Worm (Caenorhabditis elegans) whole organism, L4/young adult: ENCODE data around the gene tag-124.
A peak's percentile ranks its signal among the peaks of the same experiment; 100 is the strongest.

ENCODE experiments used
- W03F9.2 ChIP-seq: fragments of 150-350 bp; optimal IDR thresholded peaks from 2 replicates; lab custom pipeline; 2014; ENCODE audit warnings: missing biosample characterization, missing genetic modification characterization
- dao-5 ChIP-seq: sonication (generic microtip); optimal IDR thresholded peaks from 2 replicates; lab custom pipeline; 2016; ENCODE audit warnings: missing genotype, missing genetic modification characterization, moderate library complexity, missing compliant biosample characterization
- him-1 ChIP-seq: sonication (generic microtip); optimal IDR thresholded peaks from 2 replicates; lab custom pipeline; 2016; ENCODE audit warnings: missing genotype, missing genetic modification reagents, missing genetic modification characterization, missing compliant biosample characterization

- TF ChIP-seq W03F9.2 (tag; lab: Kevin White, UChicago) (peak; percentile 16), dao-5 (tag; lab: Kevin White, UChicago) (no peak), him-1 (tag; lab: Kevin White, UChicago) (no peak)
Observed at ce11 chrII:9617039-9617901, 26.2 kb downstream of the tag-124 start, which contains the start of gene hal-3.
